Worm (Caenorhabditis elegans) whole organism, young adult: ENCODE results near the gene rad-54.L2.

Experiments used
- B0019.2 ChIP-seq: fragments of 200-800 bp; sonication (Bioruptor generic); conservative IDR thresholded peaks from 2 replicates; pipeline ENCODE4 v1.3.6; 2022; ENCODE audit warnings: missing genetic modification reagents, missing genetic modification characterization, missing compliant biosample characterization
- B0336.3 ChIP-seq: fragments of 200-800 bp; sonication (Bioruptor generic); IDR thresholded peaks from 2 replicates; pipeline ENCODE4 v1.3.6; 2022; ENCODE audit warnings: missing genetic modification characterization, missing compliant biosample characterization
- F10E7.11 ChIP-seq: sonication (generic microtip); optimal IDR thresholded peaks from 2 replicates; lab custom pipeline; 2017; ENCODE audit warnings: mild to moderate bottlenecking, missing genetic modification characterization, moderate library complexity, missing compliant biosample characterization
- F22D6.2 ChIP-seq: sonication (generic microtip); optimal IDR thresholded peaks from 2 replicates; lab custom pipeline; 2016; ENCODE audit warnings: mild to moderate bottlenecking, missing genetic modification characterization, missing compliant biosample characterization
- F39B2.1 ChIP-seq: fragments of 200-800 bp; sonication (Bioruptor generic); IDR thresholded peaks from 2 replicates; pipeline ENCODE4 v1.3.6; 2022; ENCODE audit warnings: missing genetic modification reagents, missing genetic modification characterization, missing compliant biosample characterization
- F52B5.7 ChIP-seq: sonication (generic microtip); optimal IDR thresholded peaks from 2 replicates; lab custom pipeline; 2016; ENCODE audit warnings: mild to moderate bottlenecking, missing genetic modification characterization, missing compliant biosample characterization
- F57A8.1 ChIP-seq: fragments of 200-800 bp; sonication (Bioruptor generic); optimal IDR thresholded peaks from 2 replicates; lab custom pipeline; 2018; ENCODE audit warnings: mild to moderate bottlenecking, missing genetic modification characterization, moderate library complexity, missing compliant biosample characterization
- F57C9.4 ChIP-seq: sonication (generic microtip); optimal IDR thresholded peaks from 2 replicates; lab custom pipeline; 2017; ENCODE audit warnings: mild to moderate bottlenecking, missing genetic modification characterization, missing compliant biosample characterization
- Y53F4B.3 ChIP-seq: fragments of 200-800 bp; sonication (Bioruptor generic); IDR thresholded peaks from 2 replicates; pipeline ENCODE4 v1.3.6; 2022; ENCODE audit warnings: missing genetic modification reagents, missing genetic modification characterization, missing compliant biosample characterization
- Y56A3A.18 ChIP-seq: fragments of 200-800 bp; sonication (Bioruptor generic); IDR thresholded peaks from 2 replicates; pipeline ENCODE4 v1.3.6; 2022; ENCODE audit warnings: missing genetic modification reagents, missing genetic modification characterization, missing compliant biosample characterization
- Y67H2A.10 ChIP-seq: fragments of 200-800 bp; sonication (Bioruptor generic); conservative IDR thresholded peaks from 2 replicates; pipeline ENCODE4 v1.3.6; 2022; ENCODE audit warnings: missing genetic modification reagents, missing genetic modification characterization, missing compliant biosample characterization
- Y79H2A.3 ChIP-seq: fragments of 200-800 bp; sonication (Bioruptor generic); conservative IDR thresholded peaks from 2 replicates; pipeline ENCODE4 v1.3.6; 2022; ENCODE audit warnings: missing genetic modification reagents, missing genetic modification characterization, missing compliant biosample characterization
- aptf-2 ChIP-seq: fragments of 200-800 bp; sonication (Bioruptor generic); conservative IDR thresholded peaks from 2 replicates; pipeline ENCODE4 v1.3.6; 2022; ENCODE audit warnings: missing genetic modification reagents, missing genetic modification characterization, missing compliant biosample characterization
- attf-3 ChIP-seq: fragments of 200-800 bp; sonication (Bioruptor generic); conservative IDR thresholded peaks from 2 replicates; pipeline ENCODE4 v1.3.6; 2022; ENCODE audit warnings: missing genetic modification reagents, missing genetic modification characterization, missing compliant biosample characterization
- bed-1 ChIP-seq: fragments of 200-800 bp; sonication (Bioruptor generic); IDR thresholded peaks from 2 replicates; pipeline ENCODE4 v1.3.6; 2022; ENCODE audit warnings: missing genetic modification reagents, missing genetic modification characterization, missing compliant biosample characterization
- cebp-2 ChIP-seq: fragments of 200-800 bp; sonication (Bioruptor generic); IDR thresholded peaks from 2 replicates; pipeline ENCODE4 v1.3.6; 2022; ENCODE audit warnings: missing genetic modification characterization, missing compliant biosample characterization
- ceh-27 ChIP-seq: fragments of 200-800 bp; sonication (Bioruptor generic); optimal IDR thresholded peaks from 2 replicates; lab custom pipeline; 2018; ENCODE audit warnings: mild to moderate bottlenecking, missing genetic modification characterization, moderate library complexity, missing compliant biosample characterization
- die-1 ChIP-seq: sonication (generic microtip); optimal IDR thresholded peaks from 2 replicates; lab custom pipeline; 2016; ENCODE audit warnings: missing genotype, mild to moderate bottlenecking, missing genetic modification characterization, missing compliant biosample characterization
- dpl-1 ChIP-seq: fragments of 150-350 bp; optimal IDR thresholded peaks from 2 replicates; lab custom pipeline; 2014; ENCODE audit warnings: missing biosample characterization, missing genetic modification reagents, missing genetic modification characterization
- efl-1 ChIP-seq: fragments of 150-350 bp; optimal IDR thresholded peaks from 2 replicates; lab custom pipeline; 2014; ENCODE audit warnings: missing biosample characterization, missing genetic modification reagents, missing genetic modification characterization
- egrh-3 ChIP-seq: fragments of 200-800 bp; sonication (Bioruptor generic); IDR thresholded peaks from 2 replicates; pipeline ENCODE4 v1.3.6; 2022; ENCODE audit warnings: missing genetic modification reagents, missing genetic modification characterization, missing compliant biosample characterization
- ekl-4 ChIP-seq: fragments of 200-800 bp; sonication (Bioruptor generic); IDR thresholded peaks from 2 replicates; pipeline ENCODE4 v1.3.6; 2022; ENCODE audit warnings: missing genetic modification reagents, missing genetic modification characterization, missing compliant biosample characterization
- gei-17 ChIP-seq: fragments of 200-800 bp; sonication (Bioruptor generic); optimal IDR thresholded peaks from 2 replicates; lab custom pipeline; 2018; ENCODE audit warnings: mild to moderate bottlenecking, missing genetic modification characterization, missing compliant biosample characterization
- hmg-1.2 ChIP-seq: fragments of 200-800 bp; sonication (Bioruptor generic); IDR thresholded peaks from 2 replicates; pipeline ENCODE4 v1.3.6; 2022; ENCODE audit warnings: missing genetic modification reagents, missing genetic modification characterization, missing compliant biosample characterization
- lag-1 ChIP-seq: fragments of 200-800 bp; sonication (Bioruptor generic); IDR thresholded peaks from 2 replicates; pipeline ENCODE4 v1.3.6; 2022; ENCODE audit warnings: missing genetic modification reagents, missing genetic modification characterization, missing compliant biosample characterization
- let-526 ChIP-seq: fragments of 200-800 bp; sonication (Bioruptor generic); IDR thresholded peaks from 2 replicates; pipeline ENCODE4 v1.3.6; 2022; ENCODE audit warnings: missing genetic modification reagents, missing genetic modification characterization, missing compliant biosample characterization
- lin-26 ChIP-seq: fragments of 200-800 bp; sonication (Bioruptor generic); IDR thresholded peaks from 2 replicates; pipeline ENCODE4 v1.3.6; 2022; ENCODE audit warnings: missing genetic modification reagents, missing genetic modification characterization, missing compliant biosample characterization
- lir-1 ChIP-seq: fragments of 200-800 bp; sonication (Bioruptor generic); conservative IDR thresholded peaks from 2 replicates; pipeline ENCODE4 v1.3.6; 2022; ENCODE audit warnings: missing genetic modification reagents, missing genetic modification characterization, missing compliant biosample characterization
- madf-10 ChIP-seq: sonication (generic microtip); optimal IDR thresholded peaks from 2 replicates; lab custom pipeline; 2016; ENCODE audit warnings: mild to moderate bottlenecking, missing genetic modification characterization, missing compliant biosample characterization
- madf-8 ChIP-seq: fragments of 200-800 bp; sonication (Bioruptor generic); conservative IDR thresholded peaks from 2 replicates; pipeline ENCODE4 v1.3.6; 2022; ENCODE audit warnings: missing genetic modification reagents, missing genetic modification characterization, missing compliant biosample characterization
- mes-4 ChIP-seq: sonication (generic microtip); optimal IDR thresholded peaks from 2 replicates; lab custom pipeline; 2016; ENCODE audit warnings: missing genotype, missing genetic modification characterization, missing compliant biosample characterization
- nfya-2 ChIP-seq: fragments of 200-800 bp; sonication (Bioruptor generic); IDR thresholded peaks from 2 replicates; pipeline ENCODE4 v1.3.6; 2022; ENCODE audit warnings: missing genetic modification reagents, missing genetic modification characterization, missing compliant biosample characterization
- nhr-120 ChIP-seq: fragments of 200-800 bp; sonication (Bioruptor generic); IDR thresholded peaks from 2 replicates; pipeline ENCODE4 v1.3.6; 2022; ENCODE audit warnings: missing genetic modification characterization, missing compliant biosample characterization
- nhr-27 ChIP-seq: fragments of 200-800 bp; sonication (Bioruptor generic); optimal IDR thresholded peaks from 2 replicates; lab custom pipeline; 2018; ENCODE audit warnings: mild to moderate bottlenecking, missing genetic modification characterization, moderate library complexity, missing compliant biosample characterization
- nhr-80 ChIP-seq: sonication (generic microtip); optimal IDR thresholded peaks from 2 replicates; lab custom pipeline; 2016; ENCODE audit warnings: missing genetic modification characterization, missing compliant biosample characterization
- nhr-90 ChIP-seq: sonication (generic microtip); optimal IDR thresholded peaks from 2 replicates; lab custom pipeline; 2016; ENCODE audit warnings: missing genotype, mild to moderate bottlenecking, missing genetic modification characterization, missing compliant biosample characterization
- sea-2 ChIP-seq: fragments of 200-800 bp; sonication (Bioruptor generic); IDR thresholded peaks from 2 replicates; pipeline ENCODE4 v1.3.6; 2022; ENCODE audit warnings: missing genetic modification characterization, missing compliant biosample characterization
- snpc-1.3 ChIP-seq: sonication (generic microtip); optimal IDR thresholded peaks from 2 replicates; lab custom pipeline; 2017; ENCODE audit warnings: missing genetic modification characterization, mild to moderate bottlenecking, missing compliant biosample characterization, antibody characterized with exemption, moderate library complexity, missing genotype, missing genetic modification reagents; ENCODE audit not compliant: insufficient read depth
- snpc-3.4 ChIP-seq: sonication (generic microtip); optimal IDR thresholded peaks from 2 replicates; lab custom pipeline; 2017; ENCODE audit warnings: missing genetic modification characterization, mild to moderate bottlenecking, missing compliant biosample characterization, antibody characterized with exemption, moderate library complexity, missing genotype, missing genetic modification reagents
- tbp1 ChIP-seq: fragments of 200-800 bp; sonication (Bioruptor generic); optimal IDR thresholded peaks from 2 replicates; lab custom pipeline; 2018; ENCODE audit warnings: mild to moderate bottlenecking, missing genetic modification characterization, missing compliant biosample characterization
- tbx-9 ChIP-seq: sonication (generic microtip); optimal IDR thresholded peaks from 2 replicates; lab custom pipeline; 2016; ENCODE audit warnings: borderline replicate concordance, missing genetic modification characterization, inconsistent platforms, missing compliant biosample characterization
- tlf-1 ChIP-seq: fragments of 200-800 bp; sonication (Bioruptor generic); optimal IDR thresholded peaks from 2 replicates; lab custom pipeline; 2018; ENCODE audit warnings: mild to moderate bottlenecking, missing genetic modification characterization, missing compliant biosample characterization
- unc-130 ChIP-seq: sonication (generic microtip); optimal IDR thresholded peaks from 2 replicates; lab custom pipeline; 2016; ENCODE audit warnings: missing genetic modification reagents, missing genetic modification characterization, missing compliant biosample characterization
- zim-3 ChIP-seq: sonication (generic microtip); optimal IDR thresholded peaks from 2 replicates; lab custom pipeline; 2017; ENCODE audit warnings: mild to moderate bottlenecking, missing genetic modification characterization, moderate library complexity, missing compliant biosample characterization
- ztf-18 ChIP-seq: sonication (generic microtip); optimal IDR thresholded peaks from 2 replicates; lab custom pipeline; 2016; ENCODE audit warnings: missing genotype, mild to moderate bottlenecking, missing genetic modification characterization, missing compliant biosample characterization
- ztf-22 ChIP-seq: fragments of 200-800 bp; sonication (Bioruptor generic); optimal IDR thresholded peaks from 2 replicates; lab custom pipeline; 2018; ENCODE audit warnings: mild to moderate bottlenecking, missing genetic modification characterization, moderate library complexity, missing compliant biosample characterization
- ztf-6 ChIP-seq: fragments of 200-800 bp; sonication (Bioruptor generic); IDR thresholded peaks from 2 replicates; pipeline ENCODE4 v1.3.6; 2022; ENCODE audit warnings: missing genetic modification reagents, missing genetic modification characterization, missing compliant biosample characterization

The rad-54.L2 gene

ce11 chrIV:8949078-8950039 is 55.5 kb downstream of the rad-54.L2 start:
- no peak for TF ChIP-seq B0336.3 (GFP tag; lab: Robert Waterston, UW)
- TF ChIP-seq madf-10 (tag; lab: Kevin White, UChicago): no peak
- no peak for TF ChIP-seq lin-26
- peak; percentile 42; the same call in 1 of the 2 replicates for TF ChIP-seq ekl-4 (GFP tag; lab: Robert Waterston, UW)
- peak; percentile 56 for TF ChIP-seq hmg-1.2
- TF ChIP-seq Y56A3A.18 (GFP tag; lab: Robert Waterston, UW): no peak
- no peak for TF ChIP-seq snpc-3.4 (tag; lab: Kevin White, UChicago)
- TF ChIP-seq tbx-9 (tag; lab: Kevin White, UChicago): no peak
- TF ChIP-seq nhr-90 (tag; lab: Kevin White, UChicago): no peak
- no peak for TF ChIP-seq sea-2 (GFP tag; lab: Robert Waterston, UW)
- TF ChIP-seq nhr-80 (tag; lab: Kevin White, UChicago): peak; percentile 66
- TF ChIP-seq F10E7.11: no peak
- TF ChIP-seq zim-3 (tag; lab: Kevin White, UChicago): no peak
- no peak for TF ChIP-seq egrh-3 (GFP tag; lab: Robert Waterston, UW)
- TF ChIP-seq lir-1: no peak; the same call in 1 of the 2 replicates
- TF ChIP-seq snpc-1.3 (tag; lab: Kevin White, UChicago): no peak
- peak; percentile 43 for TF ChIP-seq ztf-22 (GFP tag; lab: Kevin White, UChicago)
- no peak for TF ChIP-seq madf-8 (GFP tag; lab: Robert Waterston, UW)
- TF ChIP-seq B0019.2 (GFP tag; lab: Robert Waterston, UW): no peak
- peak; percentile 69 for TF ChIP-seq F22D6.2 (tag; lab: Kevin White, UChicago)
- no peak for TF ChIP-seq nfya-2 (GFP tag; lab: Robert Waterston, UW)
- TF ChIP-seq bed-1 (GFP tag; lab: Robert Waterston, UW): no peak
- TF ChIP-seq cebp-2: no peak
- peak; percentile 32 for TF ChIP-seq tlf-1 (GFP tag; lab: Kevin White, UChicago)
- no peak for TF ChIP-seq F57A8.1 (GFP tag; lab: Kevin White, UChicago)
- TF ChIP-seq ceh-27 (GFP tag; lab: Kevin White, UChicago): peak; percentile 70
- TF ChIP-seq ztf-6: no peak
- TF ChIP-seq F39B2.1 (GFP tag; lab: Robert Waterston, UW): no peak
- TF ChIP-seq mes-4 (tag; lab: Kevin White, UChicago): no peak
- no peak for TF ChIP-seq nhr-27
- no peak for TF ChIP-seq F57C9.4 (tag; lab: Kevin White, UChicago)
- no peak for TF ChIP-seq efl-1 (GFP tag; lab: Kevin White, UChicago)
- TF ChIP-seq lag-1 (GFP tag; lab: Robert Waterston, UW): no peak
- TF ChIP-seq unc-130 (GFP tag; lab: Kevin White, UChicago): no peak
- TF ChIP-seq F52B5.7: no peak
- TF ChIP-seq ztf-18: no peak
- TF ChIP-seq gei-17: peak; percentile 50
- no peak; the same call in 1 of the 2 replicates for TF ChIP-seq let-526
- no peak for TF ChIP-seq aptf-2 (GFP tag; lab: Robert Waterston, UW)
- no peak for TF ChIP-seq nhr-120 (GFP tag; lab: Robert Waterston, UW)
- TF ChIP-seq dpl-1: no peak
- peak; percentile 19 for TF ChIP-seq die-1
- TF ChIP-seq tbp1 (GFP tag; lab: Kevin White, UChicago): peak; percentile 45
- no peak for TF ChIP-seq Y53F4B.3 (GFP tag; lab: Robert Waterston, UW)
- no peak for TF ChIP-seq attf-3 (GFP tag; lab: Robert Waterston, UW)
- TF ChIP-seq Y67H2A.10 (GFP tag; lab: Robert Waterston, UW): no peak
- no peak for TF ChIP-seq Y79H2A.3 (GFP tag; lab: Robert Waterston, UW)
